Fruit fly (Drosophila melanogaster) S2 (cell line): Measurements from ENCODE around the gene Polr2C.

Source experiments
- CG8478 ChIP-seq: fragments of >200 bp; optimal IDR thresholded peaks from 2 replicates; lab custom pipeline; 2018
- CTCF ChIP-seq, 2 experiments: fragments of >200 bp; optimal IDR thresholded peaks; 2 replicates each; lab custom pipeline; 2018

DNA sequence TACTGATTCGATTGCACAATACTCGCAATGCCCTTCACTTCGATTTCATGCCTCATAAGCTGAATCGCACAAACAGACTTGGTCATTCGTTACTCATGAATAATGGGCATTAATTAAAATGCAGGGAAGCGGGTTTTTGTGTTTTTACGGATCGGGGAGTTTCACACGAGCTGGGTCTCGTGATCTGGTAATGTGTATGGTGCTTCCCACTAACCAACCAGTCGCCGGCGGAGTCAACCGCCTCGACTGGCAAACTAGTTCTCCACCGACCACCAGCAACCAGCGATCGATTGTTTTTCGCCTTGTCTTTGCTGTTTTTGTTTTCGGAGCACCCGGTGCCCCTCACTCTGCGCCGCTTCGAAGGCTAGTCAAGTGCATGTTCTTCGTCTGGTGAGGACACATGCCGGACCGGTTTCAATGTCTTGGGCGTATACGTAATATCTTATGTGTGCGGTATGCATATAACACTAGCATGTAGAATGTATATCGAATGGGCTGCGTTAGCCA lies 28.5 kb upstream of the Polr2C start:
- TF ChIP-seq CTCF (optimal IDR thresholded peaks at IDR 0.05; lab: Kevin White, UChicago) (no peak), CG8478 (no peak)
